Worm (Caenorhabditis elegans) whole organism, L2 larva: Measurements from ENCODE around the gene sec-10.

Source experiments
- R02D3.7 ChIP-seq: fragments of 150-350 bp; optimal IDR thresholded peaks from 2 replicates; lab custom pipeline; 2014; ENCODE audit warnings: missing biosample characterization, missing genetic modification characterization
- alr-1 ChIP-seq: fragments of 150-350 bp; optimal IDR thresholded peaks from 2 replicates; lab custom pipeline; 2014; ENCODE audit warnings: missing biosample characterization, missing genetic modification characterization
- ama-1 ChIP-seq: fragments of 150-350 bp; optimal IDR thresholded peaks from 2 replicates; lab custom pipeline; 2018; ENCODE audit warnings: inconsistent platforms
- dmd-4 ChIP-seq: sonication (generic microtip); optimal IDR thresholded peaks from 2 replicates; lab custom pipeline; 2017; ENCODE audit warnings: missing biosample characterization, missing genetic modification characterization
- lin-11 ChIP-seq: fragments of 150-350 bp; sonication (generic microtip); optimal IDR thresholded peaks from 2 replicates; lab custom pipeline; 2014; ENCODE audit warnings: missing biosample characterization, missing genetic modification characterization, inconsistent platforms, mixed read lengths
- lin-39 ChIP-seq: fragments of 150-350 bp; optimal IDR thresholded peaks from 2 replicates; lab custom pipeline; 2014; ENCODE audit warnings: missing biosample characterization, missing genetic modification reagents, missing genetic modification characterization
- nhr-12 ChIP-seq: fragments of 150-350 bp; optimal IDR thresholded peaks from 2 replicates; lab custom pipeline; 2014; ENCODE audit warnings: missing biosample characterization, missing genetic modification characterization
- nhr-237 ChIP-seq: fragments of 150-350 bp; optimal IDR thresholded peaks from 2 replicates; lab custom pipeline; 2014; ENCODE audit warnings: missing biosample characterization, missing genetic modification characterization
- unc-39 ChIP-seq: fragments of 150-350 bp; optimal IDR thresholded peaks from 2 replicates; lab custom pipeline; 2014; ENCODE audit warnings: missing biosample characterization, missing genetic modification characterization

ce11 chrIV:7747838-7748237, 34.5 kb downstream of the sec-10 start, which contains the start of gene klo-1:
- no peak for TF ChIP-seq nhr-237 (tag; lab: Kevin White, UChicago)
- no peak for TF ChIP-seq dmd-4 (tag; lab: Kevin White, UChicago)
- TF ChIP-seq lin-39 (tag; lab: Kevin White, UChicago) = no peak
- no peak for TF ChIP-seq alr-1 (tag; lab: Kevin White, UChicago)
- TF ChIP-seq unc-39 = no peak
- TF ChIP-seq R02D3.7 (tag; lab: Kevin White, UChicago) = no peak
- no peak for TF ChIP-seq nhr-12 (tag; lab: Kevin White, UChicago)
- TF ChIP-seq lin-11 = no peak
- no peak for TF ChIP-seq ama-1
